Worm (Caenorhabditis elegans): ENCODE data around the gene R07E5.4.
A peak's percentile ranks its signal among the peaks of the same experiment; 100 is the strongest.

The R07E5.4 gene

DNA sequence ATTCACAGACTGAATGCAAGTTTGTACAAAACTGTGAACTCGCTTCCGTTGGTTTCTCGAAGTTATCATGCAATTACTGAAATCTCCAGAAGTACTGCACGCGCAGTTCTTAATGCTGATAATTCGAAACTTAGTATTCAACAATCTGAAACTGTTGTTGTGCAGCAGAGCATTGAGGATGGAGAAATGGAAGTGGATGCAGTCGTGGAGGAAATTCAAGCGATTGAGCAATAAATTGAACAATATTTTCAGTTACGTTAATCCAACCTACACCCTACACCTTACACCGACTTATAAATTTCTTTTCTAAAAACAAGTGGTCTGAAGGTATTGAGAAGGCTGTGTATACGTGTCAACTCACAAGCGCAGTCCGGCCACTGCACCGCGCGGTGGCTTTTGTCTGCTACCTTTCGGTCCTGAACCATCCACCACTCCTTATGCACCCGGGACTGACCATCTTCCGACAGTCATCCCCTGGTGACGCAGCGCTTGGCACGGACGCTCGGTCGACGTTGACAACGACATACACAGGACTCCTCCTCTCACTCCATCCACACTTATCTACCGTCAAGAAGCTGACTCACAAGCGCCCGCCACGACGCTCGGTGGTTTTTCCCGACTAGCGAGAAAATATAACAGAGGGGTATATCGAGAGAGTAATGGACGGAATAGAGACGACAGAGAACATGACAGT, 15.8 kb upstream of the R07E5.4 start (continued):
- TF ChIP-seq grh-1 (GFP tag; IDR thresholded peaks at IDR 0.05) (0 out of 2 replicates have a peak, but pooled peaks have one; percentile 28), mep-1 (tag; optimal IDR thresholded peaks at IDR 0.05) (peak; percentile 50), C16A3.4 (tag; optimal IDR thresholded peaks at IDR 0.05) (peak; percentile 23), mdl-1 (tag; optimal IDR thresholded peaks at IDR 0.05) (peak in 1 of 2 experiments; percentile 1), pax-3 (tag; optimal IDR thresholded peaks at IDR 0.05) (peak; percentile 13), xbp-1 (tag; optimal IDR thresholded peaks at IDR 0.05) (peak; percentile 25), fkh-8 (tag; optimal IDR thresholded peaks at IDR 0.05) (peak; percentile 29)

DNA sequence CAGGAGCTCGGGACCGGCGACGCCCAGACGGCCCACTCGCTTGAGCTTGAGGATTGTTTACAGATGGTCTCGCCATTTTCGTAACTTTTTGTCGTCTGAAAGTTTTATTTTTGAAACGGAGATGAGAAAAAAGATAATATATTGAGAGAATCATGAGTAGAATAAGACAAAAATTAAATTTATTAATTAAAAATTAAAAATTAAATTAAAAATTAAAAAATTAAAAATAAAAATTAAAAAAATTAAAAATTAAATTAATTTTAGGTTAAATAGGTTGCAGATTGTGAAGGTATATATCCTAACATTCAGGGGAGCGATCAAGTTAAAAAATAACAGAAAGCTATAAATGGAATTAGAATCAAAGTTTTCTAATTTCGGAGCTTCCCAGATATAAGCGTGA, 14.9 kb upstream of the R07E5.4 start, which contains the start of gene B0284.3:
B0284.3 (minus strand) TSS at position 101 of the 400 bp plus-strand sequence.
- TF ChIP-seq nhr-11 (tag; optimal IDR thresholded peaks at IDR 0.05) = no peak
- TF ChIP-seq nhr-90 (tag; optimal IDR thresholded peaks at IDR 0.05; ENCODE audit: poor library complexity) = no peak

DNA sequence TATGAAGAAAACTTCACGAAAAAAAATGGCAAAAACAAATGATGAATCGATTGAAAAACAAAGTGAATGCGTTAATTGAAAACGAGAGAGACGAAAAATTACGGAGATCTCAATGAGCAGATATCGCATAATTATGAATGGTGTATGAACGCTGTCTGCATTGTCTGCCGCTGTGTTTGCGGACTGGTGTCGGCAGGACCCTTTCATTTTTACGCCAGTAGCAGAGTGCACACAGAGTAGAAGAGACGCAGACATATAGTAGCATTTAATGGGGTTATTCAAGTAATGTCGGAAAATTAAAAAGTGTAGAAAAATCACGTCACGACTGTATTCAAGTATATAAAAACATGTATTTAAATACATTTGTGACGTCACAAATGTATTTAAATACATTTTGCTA, 13.8 kb upstream of the R07E5.4 start:
- TF ChIP-seq dpl-1 (GFP tag; optimal IDR thresholded peaks at IDR 0.05) (peak in 1 of 3 experiments; percentile 43), unc-30 (tag; optimal IDR thresholded peaks at IDR 0.05) (no peak), ces-1 (GFP tag; optimal IDR thresholded peaks at IDR 0.05) (no peak), fkh-8 (tag; optimal IDR thresholded peaks at IDR 0.05) (no peak), C04F5.9 (tag; optimal IDR thresholded peaks at IDR 0.05) (no peak), zag-1 (tag; optimal IDR thresholded peaks at IDR 0.05) (no peak), lin-15B (tag; optimal IDR thresholded peaks at IDR 0.05) (no peak), ztf-11 (tag; optimal IDR thresholded peaks at IDR 0.05) (no peak), nhr-71 (tag; optimal IDR thresholded peaks at IDR 0.05) (no peak), sptf-1 (tag; optimal IDR thresholded peaks at IDR 0.05) (no peak), hpl-2 (GFP tag; optimal IDR thresholded peaks at IDR 0.05) (no peak), nhr-84 (tag; optimal IDR thresholded peaks at IDR 0.05) (no peak), nhr-76 (tag; optimal IDR thresholded peaks at IDR 0.05) (no peak), rnt-1 (tag; optimal IDR thresholded peaks at IDR 0.05) (peak; percentile 42), elt-3 (tag; optimal IDR thresholded peaks at IDR 0.05) (no peak), ceh-8 (GFP tag; optimal IDR thresholded peaks at IDR 0.05) (no peak), jun-1 (tag; optimal IDR thresholded peaks at IDR 0.05) (no peak), unc-130 (tag; optimal IDR thresholded peaks at IDR 0.05) (no peak), swsn-7 (tag; optimal IDR thresholded peaks at IDR 0.05) (peak; percentile 13), mep-1 (tag; optimal IDR thresholded peaks at IDR 0.05) (peak; percentile 42), isw-1 (GFP tag; IDR thresholded peaks at IDR 0.05) (no peak), lin-35 (GFP tag; optimal IDR thresholded peaks at IDR 0.05) (peak in 1 of 2 experiments; percentile 48), irx-1 (tag; optimal IDR thresholded peaks at IDR 0.05) (no peak), tlp-1 (tag; optimal IDR thresholded peaks at IDR 0.05) (no peak), nhr-19 (GFP tag; conservative IDR thresholded peaks at IDR 0.05) (peak; percentile 9; the same call in 1 of the 2 replicates), efl-3 (GFP tag; optimal IDR thresholded peaks at IDR 0.05) (no peak), lin-14 (GFP tag; optimal IDR thresholded peaks at IDR 0.05) (no peak), zip-4 (GFP tag; optimal IDR thresholded peaks at IDR 0.05) (no peak), tbx-2 (tag; optimal IDR thresholded peaks at IDR 0.05) (no peak), fkh-4 (tag; optimal IDR thresholded peaks at IDR 0.05; ENCODE audit: borderline replicate concordance) (no peak), sox-4 (tag; optimal IDR thresholded peaks at IDR 0.05) (no peak), pqm-1 (tag; optimal IDR thresholded peaks at IDR 0.05) (no peak), efl-1 (optimal IDR thresholded peaks at IDR 0.05) (peak; percentile 51 to 53), efl-1 (GFP tag; optimal IDR thresholded peaks at IDR 0.05 in 1 of 2) (peak; percentile 52 to 90), dsc-1 (tag; optimal IDR thresholded peaks at IDR 0.05) (no peak), ztf-4 (tag; optimal IDR thresholded peaks at IDR 0.05) (no peak), ceh-63 (GFP tag; optimal IDR thresholded peaks at IDR 0.05) (no peak), C16A3.4 (tag; optimal IDR thresholded peaks at IDR 0.05) (no peak), lsy-2 (tag; optimal IDR thresholded peaks at IDR 0.05) (peak in 1 of 2 experiments; percentile 54), Y116A8C.19 (tag; optimal IDR thresholded peaks at IDR 0.05; ENCODE audit: borderline replicate concordance) (no peak), F16B12.6 (tag; optimal IDR thresholded peaks at IDR 0.05) (peak; percentile 78), snpc-4 (tag; optimal IDR thresholded peaks at IDR 0.05) (no peak)

Data from whole organism, L1 larva.